Worm (Caenorhabditis elegans) whole organism, L1 larva: Measurements from ENCODE around the gene tiar-2.

Experiments used
- C34B4.2 ChIP-seq: sonication (generic microtip); optimal IDR thresholded peaks from 2 replicates; lab custom pipeline; 2017; ENCODE audit warnings: mild to moderate bottlenecking, missing genetic modification characterization, missing compliant biosample characterization
- F16B12.6 ChIP-seq: fragments of 150-350 bp; optimal IDR thresholded peaks from 2 replicates; lab custom pipeline; 2014; ENCODE audit warnings: missing biosample characterization, missing genetic modification characterization
- aha-1 ChIP-seq: fragments of 150-350 bp; optimal IDR thresholded peaks from 2 replicates; lab custom pipeline; 2014; ENCODE audit warnings: missing biosample characterization, missing genetic modification characterization
- aly-2 ChIP-seq: fragments of 150-350 bp; optimal IDR thresholded peaks from 2 replicates; lab custom pipeline; 2014; ENCODE audit warnings: missing biosample characterization, missing genetic modification characterization
- ama-1 ChIP-seq: fragments of 150-350 bp; optimal IDR thresholded peaks from 2 replicates; lab custom pipeline; 2014
- blmp-1 ChIP-seq: fragments of 150-350 bp; optimal IDR thresholded peaks from 2 replicates; lab custom pipeline; 2014; ENCODE audit warnings: missing biosample characterization, missing genetic modification characterization
- ceh-63 ChIP-seq: fragments of 200-800 bp; sonication (Bioruptor generic); optimal IDR thresholded peaks from 2 replicates; lab custom pipeline; 2018; ENCODE audit warnings: mild to moderate bottlenecking, missing genetic modification characterization, missing compliant biosample characterization
- ceh-90 ChIP-seq: sonication (generic microtip); optimal IDR thresholded peaks from 2 replicates; lab custom pipeline; 2016; ENCODE audit warnings: missing genetic modification characterization, missing compliant biosample characterization
- efl-1 ChIP-seq, 4 experiments: fragments of 150-350 bp; optimal IDR thresholded peaks in 3 of 4; peaks in 1 of 4; 1 replicate in 1 of 4; 2 replicates in 3 of 4; lab custom pipeline; 2014; ENCODE audit warnings: missing biosample characterization in 2 of 4, missing genetic modification characterization in 2 of 4, missing genetic modification reagents in 2 of 4
- egl-13 ChIP-seq: sonication (generic microtip); optimal IDR thresholded peaks from 2 replicates; lab custom pipeline; 2016; ENCODE audit warnings: missing genotype, missing genetic modification reagents, missing genetic modification characterization, missing compliant biosample characterization
- elt-2 ChIP-seq: sonication (generic microtip); optimal IDR thresholded peaks from 2 replicates; lab custom pipeline; 2016; ENCODE audit warnings: missing genetic modification characterization, mild to moderate bottlenecking, inconsistent platforms, missing compliant biosample characterization, missing genetic modification reagents
- elt-3 ChIP-seq, 6 experiments: fragments of 150-350 bp in 1 of 6; sonication (generic microtip); optimal IDR thresholded peaks; 2 replicates each; lab custom pipeline; 2017 to 2018; ENCODE audit warnings: missing biosample characterization in 6 of 6, missing genetic modification characterization in 6 of 6, inconsistent platforms in 1 of 6
- fos-1 ChIP-seq: fragments of 150-350 bp; optimal IDR thresholded peaks from 2 replicates; lab custom pipeline; 2014; ENCODE audit warnings: missing biosample characterization, missing genetic modification characterization
- grh-1 ChIP-seq: fragments of 200-800 bp; sonication (Bioruptor generic); IDR thresholded peaks from 2 replicates; pipeline ENCODE4 v1.3.6; 2022; ENCODE audit warnings: missing genetic modification reagents, missing genetic modification characterization, missing compliant biosample characterization
- hlh-17 ChIP-seq: fragments of 200-800 bp; sonication (Bioruptor generic); optimal IDR thresholded peaks from 2 replicates; lab custom pipeline; 2018; ENCODE audit warnings: missing genetic modification characterization, mild to moderate bottlenecking, missing compliant biosample characterization, moderate library complexity, borderline replicate concordance
- hpl-2 ChIP-seq: fragments of 150-350 bp; optimal IDR thresholded peaks from 2 replicates; lab custom pipeline; 2014; ENCODE audit warnings: missing biosample characterization, missing genetic modification reagents, missing genetic modification characterization
- isw-1 ChIP-seq: fragments of 200-800 bp; sonication (Bioruptor generic); IDR thresholded peaks from 2 replicates; pipeline ENCODE4 v1.3.6; 2022; ENCODE audit warnings: missing genetic modification characterization, missing compliant biosample characterization
- lin-14 ChIP-seq: fragments of 200-800 bp; sonication (Bioruptor generic); optimal IDR thresholded peaks from 2 replicates; lab custom pipeline; 2018; ENCODE audit warnings: mild to moderate bottlenecking, missing genetic modification characterization, moderate library complexity, missing compliant biosample characterization
- lin-35 ChIP-seq, 2 experiments: fragments of 150-350 bp; optimal IDR thresholded peaks; 2 replicates each; lab custom pipeline; 2014; ENCODE audit warnings: missing biosample characterization in 2 of 2, missing genetic modification characterization in 2 of 2, missing genetic modification reagents in 2 of 2
- mdl-1 ChIP-seq, 2 experiments: fragments of 150-350 bp; optimal IDR thresholded peaks; 2 replicates each; lab custom pipeline; 2014 to 2017; ENCODE audit warnings: missing biosample characterization in 2 of 2, missing genetic modification characterization in 2 of 2, inconsistent platforms in 1 of 2
- mef-2 ChIP-seq: fragments of 150-350 bp; optimal IDR thresholded peaks from 2 replicates; lab custom pipeline; 2014; ENCODE audit warnings: missing biosample characterization, missing genetic modification characterization
- mep-1 ChIP-seq: fragments of 150-350 bp; optimal IDR thresholded peaks from 2 replicates; lab custom pipeline; 2014; ENCODE audit warnings: missing biosample characterization, missing genetic modification characterization
- nhr-76 ChIP-seq: sonication (generic microtip); optimal IDR thresholded peaks from 2 replicates; lab custom pipeline; 2017; ENCODE audit warnings: missing biosample characterization, missing genetic modification characterization
- nhr-84 ChIP-seq: sonication (generic microtip); optimal IDR thresholded peaks from 2 replicates; lab custom pipeline; 2017; ENCODE audit warnings: missing biosample characterization, missing genetic modification characterization
- pag-3 ChIP-seq: sonication (generic microtip); optimal IDR thresholded peaks from 2 replicates; lab custom pipeline; 2017; ENCODE audit warnings: missing genetic modification characterization, mild to moderate bottlenecking, missing compliant biosample characterization, antibody characterized with exemption, borderline replicate concordance; ENCODE audit not compliant: insufficient read depth
- pqm-1 ChIP-seq: sonication (generic microtip); optimal IDR thresholded peaks from 3 replicates; lab custom pipeline; 2017; ENCODE audit warnings: missing biosample characterization, missing genetic modification characterization
- skn-1 ChIP-seq: fragments of 150-350 bp; optimal IDR thresholded peaks from 2 replicates; lab custom pipeline; 2014; ENCODE audit warnings: missing biosample characterization, missing genetic modification characterization
- tlp-1 ChIP-seq: fragments of 150-350 bp; optimal IDR thresholded peaks from 2 replicates; lab custom pipeline; 2014; ENCODE audit warnings: missing biosample characterization, missing genetic modification characterization
- unc-30 ChIP-seq: sonication (generic microtip); optimal IDR thresholded peaks from 2 replicates; lab custom pipeline; 2017; ENCODE audit warnings: missing biosample characterization, missing genetic modification characterization
- unc-62 ChIP-seq: fragments of 150-350 bp; optimal IDR thresholded peaks from 2 replicates; lab custom pipeline; 2014; ENCODE audit warnings: missing biosample characterization, missing genetic modification reagents, missing genetic modification characterization
- unc-86 ChIP-seq: sonication (generic microtip); optimal IDR thresholded peaks from 2 replicates; lab custom pipeline; 2016; ENCODE audit warnings: missing genetic modification characterization, missing compliant biosample characterization
- vab-15 ChIP-seq: sonication (generic microtip); optimal IDR thresholded peaks from 2 replicates; lab custom pipeline; 2017; ENCODE audit warnings: missing genotype, mild to moderate bottlenecking, missing genetic modification characterization, missing compliant biosample characterization
- xbp-1 ChIP-seq: sonication (generic microtip); optimal IDR thresholded peaks from 2 replicates; lab custom pipeline; 2016; ENCODE audit warnings: missing genetic modification characterization, missing compliant biosample characterization
- zag-1 ChIP-seq: fragments of 150-350 bp; optimal IDR thresholded peaks from 2 replicates; lab custom pipeline; 2014; ENCODE audit warnings: missing biosample characterization, missing genetic modification characterization
- zip-4 ChIP-seq: fragments of 200-800 bp; sonication (Bioruptor generic); optimal IDR thresholded peaks from 2 replicates; lab custom pipeline; 2018; ENCODE audit warnings: mild to moderate bottlenecking, missing genetic modification characterization, moderate library complexity, missing compliant biosample characterization

The tiar-2 gene

ce11 chrII:12727871-12728270 lies 40.6 kb upstream of the tiar-2 start:
- no peak for TF ChIP-seq pag-3 (tag; lab: Kevin White, UChicago)
- no peak for TF ChIP-seq efl-1 (optimal IDR thresholded peaks at IDR 0.05; lab: Kevin White, UChicago)
- peak in 1 of 2 experiments; percentile 16 for TF ChIP-seq efl-1 (GFP tag; optimal IDR thresholded peaks at IDR 0.05 in 1 of 2; lab: Kevin White, UChicago)
- TF ChIP-seq F16B12.6 (tag; lab: Kevin White, UChicago): no peak
- TF ChIP-seq, all 84 proteins: peak for 1

DNA sequence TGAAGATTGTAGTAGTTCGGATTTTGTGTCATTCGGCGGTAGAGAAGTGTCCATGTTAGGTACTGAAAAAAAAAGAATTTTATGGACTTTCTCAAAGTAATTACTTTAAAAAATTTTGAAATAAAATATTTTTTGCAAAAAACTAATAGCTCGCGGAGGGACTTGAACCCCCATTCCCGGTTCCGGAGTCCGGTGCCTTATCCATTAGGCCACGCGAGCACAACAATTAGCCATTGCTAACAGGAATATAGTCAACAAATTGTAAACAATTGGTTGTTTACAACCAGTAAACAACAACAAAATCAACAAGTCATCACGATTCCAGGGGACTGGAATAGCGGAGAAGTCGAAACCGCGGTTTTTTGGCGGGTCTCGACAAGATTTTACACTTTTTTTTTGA lies 39.9 kb upstream of the tiar-2 start:
- TF ChIP-seq pqm-1: no peak
- no peak for TF ChIP-seq elt-3 (tag; optimal IDR thresholded peaks at IDR 0.05; lab: Kevin White, UChicago)
- TF ChIP-seq nhr-76: no peak
- no peak for TF ChIP-seq ama-1 (lab: Kevin White, UChicago)
- TF ChIP-seq tlp-1: no peak
- TF ChIP-seq unc-62 (GFP tag; lab: Kevin White, UChicago): no peak
- no peak for TF ChIP-seq xbp-1
- TF ChIP-seq fos-1 (tag; lab: Kevin White, UChicago): no peak
- no peak for TF ChIP-seq elt-2 (tag; lab: Kevin White, UChicago)
- TF ChIP-seq zip-4: no peak
- no peak for TF ChIP-seq vab-15 (tag; lab: Kevin White, UChicago)
- no peak for TF ChIP-seq aha-1 (tag; lab: Kevin White, UChicago)
- no peak for TF ChIP-seq blmp-1
- no peak for TF ChIP-seq egl-13 (tag; lab: Kevin White, UChicago)
- TF ChIP-seq pag-3 (tag; lab: Kevin White, UChicago): no peak
- no peak for TF ChIP-seq zag-1
- no peak for TF ChIP-seq mef-2 (tag; lab: Kevin White, UChicago)

DNA sequence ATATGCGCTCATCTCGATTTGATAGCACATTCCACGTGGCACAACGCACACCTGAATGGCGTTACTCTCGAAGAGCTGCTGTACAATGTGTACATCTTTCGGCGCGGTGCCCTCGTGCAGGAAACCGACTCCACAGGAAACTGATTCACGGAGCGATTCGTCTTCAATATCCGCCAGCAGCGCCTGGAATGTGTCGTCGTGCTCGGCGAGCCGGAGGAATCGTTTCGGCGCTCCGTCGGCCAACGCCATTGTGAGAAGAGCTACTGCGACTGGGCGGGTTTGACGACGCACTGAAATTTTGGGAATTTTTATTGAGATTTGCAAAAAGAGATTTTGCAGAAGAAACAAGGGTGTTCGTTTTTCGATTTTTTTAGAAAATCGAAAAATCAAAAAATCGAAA lies 38.5 kb upstream of the tiar-2 start:
- TF ChIP-seq aha-1 (tag; lab: Kevin White, UChicago): no peak
- TF ChIP-seq mef-2 (tag; lab: Kevin White, UChicago): no peak
- TF ChIP-seq lin-35 (GFP tag; optimal IDR thresholded peaks at IDR 0.05; lab: Kevin White, UChicago): no peak
- no peak for TF ChIP-seq xbp-1
- TF ChIP-seq hpl-2 (GFP tag; lab: Kevin White, UChicago): no peak
- no peak for TF ChIP-seq nhr-84 (tag; lab: Kevin White, UChicago)
- TF ChIP-seq elt-3 (tag; optimal IDR thresholded peaks at IDR 0.05; lab: Kevin White, UChicago): no peak
- no peak for TF ChIP-seq ceh-63
- no peak for TF ChIP-seq ama-1 (lab: Kevin White, UChicago)
- no peak for TF ChIP-seq tlp-1
- TF ChIP-seq hlh-17 (GFP tag; lab: Kevin White, UChicago): no peak
- TF ChIP-seq aly-2 (tag; lab: Kevin White, UChicago): no peak
- TF ChIP-seq lin-14 (GFP tag; lab: Kevin White, UChicago): no peak
- TF ChIP-seq mep-1: no peak

DNA sequence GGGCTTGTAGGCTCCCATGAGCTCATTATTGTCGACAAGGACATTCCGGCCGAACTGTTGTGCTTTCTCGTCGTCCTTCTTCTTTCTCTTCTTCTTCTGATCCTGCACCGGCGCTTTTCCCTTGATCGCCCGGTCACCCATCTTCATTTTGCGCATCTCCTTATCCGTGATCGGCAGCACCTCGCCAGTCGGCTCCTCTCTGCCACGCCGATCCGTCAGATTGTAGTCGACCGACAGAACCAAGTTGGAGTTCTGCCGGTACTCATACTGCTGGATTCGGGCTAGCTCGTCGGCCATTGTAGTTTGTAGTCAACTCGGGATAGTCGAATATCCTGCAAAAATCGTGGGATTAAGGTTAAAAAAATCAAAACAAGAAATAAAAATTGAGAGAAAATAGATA lies 31.9 kb upstream of the tiar-2 start, which contains the start of gene snrp-200:
TSS of gene snrp-200 (minus strand) at position 332 of the 400 bp plus-strand sequence.
- TF ChIP-seq grh-1 (GFP tag; lab: Robert Waterston, UW) (no peak), unc-30 (tag; lab: Kevin White, UChicago) (no peak), unc-86 (no peak), skn-1 (tag; lab: Kevin White, UChicago) (no peak), hpl-2 (GFP tag; lab: Kevin White, UChicago) (no peak), ceh-90 (no peak), elt-3 (tag; optimal IDR thresholded peaks at IDR 0.05; lab: Kevin White, UChicago) (no peak), mdl-1 (tag; optimal IDR thresholded peaks at IDR 0.05; lab: Kevin White, UChicago) (no peak), xbp-1 (no peak), pqm-1 (no peak), C34B4.2 (no peak), isw-1 (GFP tag; lab: Robert Waterston, UW) (no peak)
